Worm (Caenorhabditis elegans) whole organism, L2 larva: ENCODE measurements around the gene mrpl-32.

Experiments used
- C34F6.9 ChIP-seq: fragments of 150-350 bp; optimal IDR thresholded peaks from 2 replicates; lab custom pipeline; 2014; ENCODE audit warnings: missing biosample characterization, missing genetic modification characterization
- F13H6.1 ChIP-seq: sonication (generic microtip); optimal IDR thresholded peaks from 2 replicates; lab custom pipeline; 2016; ENCODE audit warnings: missing genetic modification characterization, missing compliant biosample characterization
- R02D3.7 ChIP-seq: fragments of 150-350 bp; optimal IDR thresholded peaks from 2 replicates; lab custom pipeline; 2014; ENCODE audit warnings: missing biosample characterization, missing genetic modification characterization
- Y55F3AM.14 ChIP-seq: fragments of 200-800 bp; sonication (Bioruptor generic); optimal IDR thresholded peaks from 2 replicates; lab custom pipeline; 2018; ENCODE audit warnings: mild to moderate bottlenecking, missing genetic modification characterization, missing compliant biosample characterization
- ZK546.5 ChIP-seq: sonication (generic microtip); optimal IDR thresholded peaks from 2 replicates; lab custom pipeline; 2017; ENCODE audit warnings: missing biosample characterization, missing genetic modification characterization
- alr-1 ChIP-seq: fragments of 150-350 bp; optimal IDR thresholded peaks from 2 replicates; lab custom pipeline; 2014; ENCODE audit warnings: missing biosample characterization, missing genetic modification characterization
- aly-2 ChIP-seq: fragments of 150-350 bp; optimal IDR thresholded peaks from 2 replicates; lab custom pipeline; 2014; ENCODE audit warnings: missing biosample characterization, missing genetic modification characterization
- ama-1 ChIP-seq: fragments of 150-350 bp; optimal IDR thresholded peaks from 2 replicates; lab custom pipeline; 2018; ENCODE audit warnings: inconsistent platforms
- blmp-1 ChIP-seq: sonication (generic microtip); optimal IDR thresholded peaks from 2 replicates; lab custom pipeline; 2017; ENCODE audit warnings: missing genetic modification characterization, mild to moderate bottlenecking, missing compliant biosample characterization, antibody characterized with exemption, moderate library complexity; ENCODE audit not compliant: insufficient read depth
- ceh-16 ChIP-seq: fragments of 150-350 bp; optimal IDR thresholded peaks from 2 replicates; lab custom pipeline; 2014; ENCODE audit warnings: missing biosample characterization, missing genetic modification characterization
- ceh-82 ChIP-seq: fragments of 150-350 bp; optimal IDR thresholded peaks from 2 replicates; lab custom pipeline; 2014; ENCODE audit warnings: missing biosample characterization, missing genetic modification characterization
- crh-2 ChIP-seq: sonication (generic microtip); optimal IDR thresholded peaks from 2 replicates; lab custom pipeline; 2017; ENCODE audit warnings: missing biosample characterization, missing genetic modification characterization
- egl-27 ChIP-seq: sonication (generic microtip); optimal IDR thresholded peaks from 3 replicates; lab custom pipeline; 2017; ENCODE audit warnings: missing biosample characterization, missing genetic modification reagents, missing genetic modification characterization
- elt-3 ChIP-seq: sonication (generic microtip); optimal IDR thresholded peaks from 2 replicates; lab custom pipeline; 2017; ENCODE audit warnings: missing biosample characterization, missing genetic modification characterization
- fos-1 ChIP-seq: fragments of 150-350 bp; optimal IDR thresholded peaks from 2 replicates; lab custom pipeline; 2014; ENCODE audit warnings: missing biosample characterization, missing genetic modification characterization
- gmeb-1 ChIP-seq: fragments of 150-350 bp; optimal IDR thresholded peaks from 2 replicates; lab custom pipeline; 2014; ENCODE audit warnings: missing biosample characterization, missing genetic modification characterization
- lin-11 ChIP-seq: fragments of 150-350 bp; sonication (generic microtip); optimal IDR thresholded peaks from 2 replicates; lab custom pipeline; 2014; ENCODE audit warnings: missing biosample characterization, missing genetic modification characterization, inconsistent platforms, mixed read lengths
- lin-13 ChIP-seq: fragments of 150-350 bp; optimal IDR thresholded peaks from 2 replicates; lab custom pipeline; 2014; ENCODE audit warnings: missing biosample characterization, missing genetic modification reagents, missing genetic modification characterization
- lsy-2 ChIP-seq, 2 experiments: fragments of 150-350 bp in 1 of 2; sonication (generic microtip) in 1 of 2; optimal IDR thresholded peaks; 2 replicates each; lab custom pipeline; 2014 to 2017; ENCODE audit warnings: missing biosample characterization in 2 of 2, missing genetic modification characterization in 2 of 2
- mab-5 ChIP-seq: fragments of 150-350 bp; optimal IDR thresholded peaks from 2 replicates; lab custom pipeline; 2014; ENCODE audit warnings: missing biosample characterization, missing genetic modification characterization
- mbf-1 ChIP-seq: sonication (generic microtip); optimal IDR thresholded peaks from 2 replicates; lab custom pipeline; 2017; ENCODE audit warnings: missing biosample characterization, missing genetic modification characterization
- nhr-10 ChIP-seq: sonication (generic microtip); optimal IDR thresholded peaks from 2 replicates; lab custom pipeline; 2017; ENCODE audit warnings: missing biosample characterization, missing genetic modification characterization
- nhr-129 ChIP-seq: fragments of 150-350 bp; optimal IDR thresholded peaks from 2 replicates; lab custom pipeline; 2014; ENCODE audit warnings: missing biosample characterization, missing genetic modification characterization
- nhr-21 ChIP-seq: fragments of 150-350 bp; optimal IDR thresholded peaks from 2 replicates; lab custom pipeline; 2014; ENCODE audit warnings: missing biosample characterization, missing genetic modification characterization
- nhr-237 ChIP-seq: fragments of 150-350 bp; optimal IDR thresholded peaks from 2 replicates; lab custom pipeline; 2014; ENCODE audit warnings: missing biosample characterization, missing genetic modification characterization
- nhr-25 ChIP-seq: fragments of 150-350 bp; sonication (generic microtip); optimal IDR thresholded peaks from 3 replicates; lab custom pipeline; 2014; ENCODE audit warnings: missing biosample characterization, missing genetic modification characterization
- nhr-6 ChIP-seq: fragments of 150-350 bp; optimal IDR thresholded peaks from 2 replicates; lab custom pipeline; 2014; ENCODE audit warnings: missing biosample characterization, missing genetic modification characterization
- nhr-77 ChIP-seq: fragments of 150-350 bp; optimal IDR thresholded peaks from 2 replicates; lab custom pipeline; 2014; ENCODE audit warnings: missing biosample characterization, missing genetic modification characterization
- peb-1 ChIP-seq: fragments of 150-350 bp; optimal IDR thresholded peaks from 2 replicates; lab custom pipeline; 2014; ENCODE audit warnings: missing biosample characterization, missing genetic modification characterization
- sem-4 ChIP-seq: fragments of 150-350 bp; optimal IDR thresholded peaks from 2 replicates; lab custom pipeline; 2014; ENCODE audit warnings: missing biosample characterization, missing genetic modification reagents, missing genetic modification characterization
- sma-3 ChIP-seq: sonication (generic microtip); optimal IDR thresholded peaks from 2 replicates; lab custom pipeline; 2016; ENCODE audit warnings: missing genetic modification reagents, missing genetic modification characterization, missing compliant biosample characterization
- sma-9 ChIP-seq, 2 experiments: fragments of 150-350 bp in 1 of 2; sonication (generic microtip) in 1 of 2; optimal IDR thresholded peaks; 2 replicates each; lab custom pipeline; 2014 to 2016; ENCODE audit warnings: missing genetic modification characterization in 2 of 2, mild to moderate bottlenecking in 1 of 2, missing biosample characterization in 1 of 2, missing compliant biosample characterization in 1 of 2, missing genetic modification reagents in 1 of 2, moderate library complexity in 1 of 2
- snpc-4 ChIP-seq: fragments of 150-350 bp; optimal IDR thresholded peaks from 2 replicates; lab custom pipeline; 2014; ENCODE audit warnings: missing biosample characterization, missing genetic modification characterization
- unc-39 ChIP-seq: fragments of 150-350 bp; optimal IDR thresholded peaks from 2 replicates; lab custom pipeline; 2014; ENCODE audit warnings: missing biosample characterization, missing genetic modification characterization
- unc-55 ChIP-seq: fragments of 150-350 bp; sonication (generic microtip); optimal IDR thresholded peaks from 3 replicates; lab custom pipeline; 2014; ENCODE audit warnings: missing biosample characterization, missing genetic modification reagents, missing genetic modification characterization
- unc-62 ChIP-seq: fragments of 150-350 bp; optimal IDR thresholded peaks from 2 replicates; lab custom pipeline; 2014; ENCODE audit warnings: missing biosample characterization, missing genetic modification reagents, missing genetic modification characterization
- zag-1 ChIP-seq: fragments of 150-350 bp; optimal IDR thresholded peaks from 2 replicates; lab custom pipeline; 2014; ENCODE audit warnings: missing biosample characterization, missing genetic modification characterization
- ztf-1 ChIP-seq: fragments of 200-800 bp; sonication (Bioruptor generic); conservative IDR thresholded peaks from 2 replicates; pipeline ENCODE4 v1.3.6; 2022; ENCODE audit warnings: missing genetic modification characterization, missing compliant biosample characterization
- ztf-4 ChIP-seq: fragments of 150-350 bp; optimal IDR thresholded peaks from 2 replicates; lab custom pipeline; 2014; ENCODE audit warnings: missing biosample characterization, missing genetic modification characterization

Gene mrpl-32

ce11 chrIII:8467520-8467919 is 18.0 kb downstream of the mrpl-32 start:
- TF ChIP-seq aly-2 (tag; lab: Kevin White, UChicago) (no peak), R02D3.7 (tag; lab: Kevin White, UChicago) (no peak), sem-4 (tag; lab: Kevin White, UChicago) (no peak), elt-3 (tag; lab: Kevin White, UChicago) (no peak), C34F6.9 (no peak), nhr-129 (no peak), ztf-4 (tag; lab: Kevin White, UChicago) (no peak), lsy-2 (tag; optimal IDR thresholded peaks at IDR 0.05; lab: Kevin White, UChicago) (no peak), nhr-10 (tag; lab: Kevin White, UChicago) (no peak), ZK546.5 (tag; lab: Kevin White, UChicago) (no peak), mbf-1 (tag; lab: Kevin White, UChicago) (no peak), sma-9 (GFP tag; optimal IDR thresholded peaks at IDR 0.05; lab: Kevin White, UChicago) (no peak), sma-9 (tag; optimal IDR thresholded peaks at IDR 0.05; lab: Kevin White, UChicago) (no peak), lin-13 (GFP tag; lab: Kevin White, UChicago) (no peak), Y55F3AM.14 (GFP tag; lab: Kevin White, UChicago) (no peak), F13H6.1 (no peak), unc-62 (GFP tag; lab: Kevin White, UChicago) (no peak)

- no peak for TF ChIP-seq ZK546.5 (tag; lab: Kevin White, UChicago)
Measured at ce11 chrIII:8473292-8473691, 23.7 kb downstream of the mrpl-32 start.

- TF ChIP-seq aly-2 (tag; lab: Kevin White, UChicago) (no peak), sma-9 (GFP tag; optimal IDR thresholded peaks at IDR 0.05; lab: Kevin White, UChicago) (peak; percentile 9), sma-9 (tag; optimal IDR thresholded peaks at IDR 0.05; lab: Kevin White, UChicago) (no peak), fos-1 (tag; lab: Kevin White, UChicago) (peak; percentile 63)
Measured at ce11 chrIII:8479322-8479864, 29.8 kb downstream of the mrpl-32 start.

- TF ChIP-seq unc-39 (tag; lab: Kevin White, UChicago) (no peak), ceh-82 (no peak), lin-11 (tag; lab: Kevin White, UChicago) (no peak), snpc-4 (no peak), unc-62 (GFP tag; lab: Kevin White, UChicago) (no peak), Y55F3AM.14 (GFP tag; lab: Kevin White, UChicago) (no peak), C34F6.9 (no peak), peb-1 (tag; lab: Kevin White, UChicago) (no peak)
Measured at ce11 chrIII:8480355-8480754, 30.8 kb downstream of the mrpl-32 start, which contains the start of gene F42H10.6. Gene F42H10.6 (minus strand): TSS chrIII:8480455.

ce11 chrIII:8483853-8484252 is 34.3 kb downstream of the mrpl-32 start, which contains the start of gene F42H10.3:
Gene F42H10.3 (plus strand): TSS chrIII:8484153.
- TF ChIP-seq blmp-1 (tag; lab: Kevin White, UChicago) (no peak), nhr-237 (no peak), nhr-21 (tag; lab: Kevin White, UChicago) (no peak), C34F6.9 (no peak), nhr-6 (tag; lab: Kevin White, UChicago) (no peak), ama-1 (lab: Kevin White, UChicago) (no peak), ZK546.5 (tag; lab: Kevin White, UChicago) (no peak), mab-5 (tag; lab: Kevin White, UChicago) (no peak)

ce11 chrIII:8490254-8490653 is 40.7 kb downstream of the mrpl-32 start, which contains the start of the genes ess-2 and F42H10.2:
Gene ess-2 (minus strand): TSS chrIII:8490352.
Gene F42H10.2 (plus strand): TSS chrIII:8490620.
- peak; percentile 47 for TF ChIP-seq crh-2 (tag; lab: Kevin White, UChicago)
- TF ChIP-seq zag-1, result no peak
- TF ChIP-seq F13H6.1, result no peak
- no peak for TF ChIP-seq nhr-21 (tag; lab: Kevin White, UChicago)
- peak; percentile 19 for TF ChIP-seq lin-13 (GFP tag; lab: Kevin White, UChicago)
- TF ChIP-seq nhr-25 (tag; lab: Kevin White, UChicago), result peak; percentile 54
- TF ChIP-seq fos-1 (tag; lab: Kevin White, UChicago), result peak; percentile 42
- TF ChIP-seq ZK546.5 (tag; lab: Kevin White, UChicago), result no peak
- TF ChIP-seq ztf-1 (GFP tag; lab: Robert Waterston, UW), result no peak
- TF ChIP-seq sma-3 (GFP tag; lab: Kevin White, UChicago), result peak; percentile 22
- no peak for TF ChIP-seq snpc-4
- TF ChIP-seq nhr-77, result no peak
- no peak for TF ChIP-seq ceh-16 (tag; lab: Kevin White, UChicago)
- no peak for TF ChIP-seq lin-11 (tag; lab: Kevin White, UChicago)
- peak; percentile 25 for TF ChIP-seq nhr-129
- peak; percentile 49 for TF ChIP-seq gmeb-1 (tag; lab: Kevin White, UChicago)
- TF ChIP-seq lsy-2 (tag; optimal IDR thresholded peaks at IDR 0.05; lab: Kevin White, UChicago), result peak in 1 of 2 experiments; percentile 78
- no peak for TF ChIP-seq alr-1 (tag; lab: Kevin White, UChicago)
- TF ChIP-seq mbf-1 (tag; lab: Kevin White, UChicago), result no peak
- TF ChIP-seq unc-39 (tag; lab: Kevin White, UChicago), result no peak
- TF ChIP-seq aly-2 (tag; lab: Kevin White, UChicago), result no peak
- peak; percentile 83 for TF ChIP-seq C34F6.9
- no peak for TF ChIP-seq egl-27 (tag; lab: Kevin White, UChicago)
- TF ChIP-seq ceh-82, result no peak
- TF ChIP-seq unc-55 (GFP tag; lab: Kevin White, UChicago), result peak; percentile 86
